Fruit fly (Drosophila melanogaster) whole organism, embryonic: ENCODE results near the gene CG11986.

Source experiments
- Abd-B ChIP-seq: fragments of 200-800 bp; sonication (Bioruptor generic); optimal IDR thresholded peaks from 2 replicates; lab custom pipeline; 2018; ENCODE audit warnings: missing biosample characterization, mild to moderate bottlenecking, missing genetic modification characterization, moderate library complexity
- Bteb2 ChIP-seq: fragments of 200-800 bp; sonication (Bioruptor generic); optimal IDR thresholded peaks from 2 replicates; lab custom pipeline; 2016; ENCODE audit warnings: missing biosample characterization, missing genetic modification characterization
- C15 ChIP-seq: fragments of 200-800 bp; sonication (Bioruptor generic); IDR thresholded peaks from 3 replicates; pipeline ENCODE4 v1.3.6; 2022; ENCODE audit warnings: missing biosample characterization, missing genetic modification characterization
- CG1024 ChIP-seq: fragments of 200-800 bp; sonication (Bioruptor generic); IDR thresholded peaks from 2 replicates; pipeline ENCODE4 v1.3.6; 2022; ENCODE audit warnings: missing biosample characterization, missing genetic modification characterization
- CG10431 ChIP-seq: fragments of 200-800 bp; sonication (Bioruptor generic); optimal IDR thresholded peaks from 3 replicates; lab custom pipeline; 2018; ENCODE audit warnings: missing biosample characterization, mild to moderate bottlenecking, missing genetic modification characterization
- CG11456 ChIP-seq: fragments of 200-800 bp; sonication (Bioruptor generic); IDR thresholded peaks from 3 replicates; pipeline ENCODE4 v1.3.6; 2022; ENCODE audit warnings: missing biosample characterization, missing genetic modification characterization
- CG13894 ChIP-seq: fragments of 200-800 bp; sonication (Bioruptor generic); optimal IDR thresholded peaks from 3 replicates; lab custom pipeline; 2018; ENCODE audit warnings: missing biosample characterization, mild to moderate bottlenecking, missing genetic modification characterization, moderate library complexity
- CG15073 ChIP-seq: fragments of 200-800 bp; sonication (Bioruptor generic); optimal IDR thresholded peaks from 2 replicates; lab custom pipeline; 2016; ENCODE audit warnings: missing biosample characterization, missing genetic modification characterization
- CG18476 ChIP-seq: fragments of 200-800 bp; sonication (Bioruptor generic); optimal IDR thresholded peaks from 2 replicates; lab custom pipeline; 2016; ENCODE audit warnings: missing biosample characterization, mild to moderate bottlenecking, missing genetic modification characterization
- CG3838 ChIP-seq: fragments of 200-800 bp; sonication (Bioruptor generic); optimal IDR thresholded peaks from 3 replicates; lab custom pipeline; 2016; ENCODE audit warnings: missing biosample characterization, missing genetic modification characterization
- CG3847 ChIP-seq: fragments of 200-800 bp; sonication (Bioruptor generic); IDR thresholded peaks from 2 replicates; pipeline ENCODE4 v1.3.6; 2022; ENCODE audit warnings: missing biosample characterization, missing genetic modification characterization
- CG4424 ChIP-seq: fragments of 200-800 bp; sonication (Bioruptor generic); optimal IDR thresholded peaks from 3 replicates; lab custom pipeline; 2016; ENCODE audit warnings: missing biosample characterization, missing genetic modification characterization
- CG5180 ChIP-seq: fragments of 200-800 bp; sonication (Bioruptor generic); optimal IDR thresholded peaks from 3 replicates; lab custom pipeline; 2017; ENCODE audit warnings: missing biosample characterization, missing genetic modification characterization, mild to moderate bottlenecking, moderate library complexity, missing genetic modification reagents
- CG6654 ChIP-seq: fragments of 200-800 bp; sonication (Bioruptor generic); optimal IDR thresholded peaks from 2 replicates; lab custom pipeline; 2017; ENCODE audit warnings: missing biosample characterization, mild to moderate bottlenecking, missing genetic modification characterization
- CG6765 ChIP-seq: fragments of 200-800 bp; sonication (Bioruptor generic); optimal IDR thresholded peaks from 3 replicates; lab custom pipeline; 2017; ENCODE audit warnings: missing biosample characterization, mild to moderate bottlenecking, missing genetic modification characterization
- CG6813 ChIP-seq: fragments of 200-800 bp; sonication (Bioruptor generic); optimal IDR thresholded peaks from 2 replicates; lab custom pipeline; 2017; ENCODE audit warnings: missing biosample characterization, missing genetic modification characterization, mild to moderate bottlenecking, moderate library complexity, missing genetic modification reagents
- CG8290 ChIP-seq, 3 experiments: fragments of 200-800 bp; sonication (Bioruptor generic); optimal IDR thresholded peaks; 2 replicates each; lab custom pipeline; 2016 to 2019; ENCODE audit warnings: missing biosample characterization in 3 of 3, missing genetic modification characterization in 3 of 3, mild to moderate bottlenecking in 2 of 3, moderate library complexity in 1 of 3
- CG9797 ChIP-seq: fragments of 200-800 bp; sonication (Bioruptor generic); optimal IDR thresholded peaks from 3 replicates; lab custom pipeline; 2018; ENCODE audit warnings: missing biosample characterization, mild to moderate bottlenecking, missing genetic modification characterization
- CHES-1-like ChIP-seq: fragments of 200-800 bp; sonication (Bioruptor generic); optimal IDR thresholded peaks from 2 replicates; lab custom pipeline; 2016; ENCODE audit warnings: missing biosample characterization, missing genetic modification characterization
- Dip2 ChIP-seq: fragments of 200-800 bp; sonication (Bioruptor generic); IDR thresholded peaks from 2 replicates; pipeline ENCODE4 v1.3.6; 2022; ENCODE audit warnings: missing biosample characterization, missing genetic modification characterization
- Dip3 ChIP-seq: fragments of 200-800 bp; sonication (Bioruptor generic); optimal IDR thresholded peaks from 3 replicates; lab custom pipeline; 2016; ENCODE audit warnings: missing biosample characterization, missing genetic modification characterization
- Doc2 ChIP-seq: fragments of 200-800 bp; sonication (Bioruptor generic); IDR thresholded peaks from 2 replicates; pipeline ENCODE4 v1.3.6; 2022; ENCODE audit warnings: missing biosample characterization, missing genetic modification characterization
- Dp ChIP-seq: fragments of 200-800 bp; sonication (Bioruptor generic); optimal IDR thresholded peaks from 2 replicates; lab custom pipeline; 2018; ENCODE audit warnings: missing biosample characterization, mild to moderate bottlenecking, missing genetic modification characterization, moderate library complexity
- H15 ChIP-seq: fragments of 200-800 bp; sonication (Bioruptor generic); IDR thresholded peaks from 3 replicates; pipeline ENCODE4 v1.3.6; 2022; ENCODE audit warnings: missing biosample characterization, missing genetic modification characterization
- Hr3 ChIP-seq: fragments of 200-800 bp; sonication (Bioruptor generic); optimal IDR thresholded peaks from 3 replicates; lab custom pipeline; 2016; ENCODE audit warnings: missing biosample characterization, missing genetic modification characterization
- Hr78 ChIP-seq, 2 experiments: fragments of 200-800 bp in 1 of 2; fragments of >200 bp in 1 of 2; sonication (Bioruptor generic) in 1 of 2; optimal IDR thresholded peaks; 2 replicates each; lab custom pipeline; 2017 to 2019; ENCODE audit warnings: missing biosample characterization in 2 of 2, missing genetic modification characterization in 2 of 2, mild to moderate bottlenecking in 1 of 2, moderate library complexity in 1 of 2
- Myb ChIP-seq: fragments of 200-800 bp; sonication (Bioruptor generic); optimal IDR thresholded peaks from 2 replicates; lab custom pipeline; 2016; ENCODE audit warnings: missing biosample characterization, missing genetic modification characterization
- Nf-YC ChIP-seq: fragments of 200-800 bp; optimal IDR thresholded peaks from 3 replicates; lab custom pipeline; 2019; ENCODE audit warnings: missing biosample characterization, mild to moderate bottlenecking, missing genetic modification characterization, moderate library complexity
- Oli ChIP-seq: fragments of 200-800 bp; sonication (Bioruptor generic); optimal IDR thresholded peaks from 2 replicates; lab custom pipeline; 2018; ENCODE audit warnings: missing biosample characterization, mild to moderate bottlenecking, missing genetic modification characterization, moderate library complexity
- Opbp ChIP-seq: fragments of 200-800 bp; sonication (Bioruptor generic); IDR thresholded peaks from 3 replicates; pipeline ENCODE4 v1.3.6; 2022; ENCODE audit warnings: missing biosample characterization, missing genetic modification characterization; ENCODE audit not compliant: partially characterized antibody
- Side ChIP-seq: fragments of 200-800 bp; sonication (Bioruptor generic); optimal IDR thresholded peaks from 2 replicates; lab custom pipeline; 2016; ENCODE audit warnings: missing biosample characterization, missing genetic modification characterization
- Xrp1 ChIP-seq: fragments of 200-800 bp; sonication (Bioruptor generic); IDR thresholded peaks from 2 replicates; pipeline ENCODE4 v1.3.6; 2022; ENCODE audit warnings: missing biosample characterization, missing genetic modification characterization
- btn ChIP-seq: fragments of 200-800 bp; sonication (Bioruptor generic); optimal IDR thresholded peaks from 2 replicates; lab custom pipeline; 2016; ENCODE audit warnings: missing biosample characterization, missing genetic modification characterization
- cas ChIP-seq: fragments of 200-800 bp; sonication (Bioruptor generic); IDR thresholded peaks from 2 replicates; pipeline ENCODE4 v1.3.6; 2022; ENCODE audit warnings: missing biosample characterization, missing genetic modification characterization
- dmrt99B ChIP-seq: fragments of 200-800 bp; sonication (Bioruptor generic); optimal IDR thresholded peaks from 2 replicates; lab custom pipeline; 2018; ENCODE audit warnings: missing biosample characterization, mild to moderate bottlenecking, missing genetic modification characterization, moderate library complexity
- emc ChIP-seq: fragments of 200-800 bp; sonication (Bioruptor generic); optimal IDR thresholded peaks from 2 replicates; lab custom pipeline; 2016; ENCODE audit warnings: missing biosample characterization, missing genetic modification characterization
- ems ChIP-seq: fragments of 200-800 bp; sonication (Bioruptor generic); optimal IDR thresholded peaks from 3 replicates; lab custom pipeline; 2016; ENCODE audit warnings: missing biosample characterization, missing genetic modification characterization
- gem ChIP-seq: fragments of 200-800 bp; sonication (Bioruptor generic); optimal IDR thresholded peaks from 2 replicates; lab custom pipeline; 2019; ENCODE audit warnings: missing biosample characterization, mild to moderate bottlenecking, missing genetic modification characterization, moderate library complexity
- grau ChIP-seq: fragments of 200-800 bp; optimal IDR thresholded peaks from 3 replicates; lab custom pipeline; 2019; ENCODE audit warnings: missing biosample characterization, mild to moderate bottlenecking, missing genetic modification characterization, moderate library complexity
- lola ChIP-seq, 3 experiments: fragments of >200 bp in 2 of 3; fragments of 200-800 bp in 1 of 3; sonication (Bioruptor generic) in 1 of 3; optimal IDR thresholded peaks; 2 replicates each; lab custom pipeline; 2017 to 2019; ENCODE audit warnings: missing biosample characterization in 3 of 3, missing genetic modification characterization in 3 of 3, mild to moderate bottlenecking in 1 of 3, moderate library complexity in 1 of 3
- lov ChIP-seq, 2 experiments: fragments of 200-800 bp in 1 of 2; fragments of >200 bp in 1 of 2; sonication (Bioruptor generic) in 1 of 2; IDR thresholded peaks in 1 of 2; optimal IDR thresholded peaks in 1 of 2; 2 replicates in 1 of 2; 3 replicates in 1 of 2; pipeline versions ENCODE4 v1.3.6 to Lab custom; 2017 to 2022; ENCODE audit warnings: missing biosample characterization in 1 of 2, missing genetic modification characterization in 1 of 2
- mirr ChIP-seq: fragments of 200-800 bp; sonication (Bioruptor generic); optimal IDR thresholded peaks from 3 replicates; lab custom pipeline; 2018; ENCODE audit warnings: missing biosample characterization, mild to moderate bottlenecking, missing genetic modification characterization
- pb ChIP-seq: fragments of 200-800 bp; sonication (Bioruptor generic); optimal IDR thresholded peaks from 3 replicates; lab custom pipeline; 2016; ENCODE audit warnings: missing biosample characterization, missing genetic modification characterization
- phol ChIP-seq: fragments of 200-800 bp; sonication (Bioruptor generic); optimal IDR thresholded peaks from 3 replicates; lab custom pipeline; 2018; ENCODE audit warnings: missing biosample characterization, mild to moderate bottlenecking, missing genetic modification characterization, moderate library complexity
- sim ChIP-seq: fragments of 200-800 bp; sonication (Bioruptor generic); IDR thresholded peaks from 2 replicates; pipeline ENCODE4 v1.3.6; 2022; ENCODE audit warnings: missing biosample characterization, missing genetic modification characterization
- trem ChIP-seq: fragments of 200-800 bp; optimal IDR thresholded peaks from 3 replicates; lab custom pipeline; 2019; ENCODE audit warnings: missing biosample characterization, mild to moderate bottlenecking, missing genetic modification characterization, moderate library complexity
- twi ChIP-seq: fragments of 200-800 bp; optimal IDR thresholded peaks from 2 replicates; lab custom pipeline; 2019; ENCODE audit warnings: missing biosample characterization, mild to moderate bottlenecking, missing genetic modification characterization, moderate library complexity
- usp ChIP-seq: fragments of >200 bp; optimal IDR thresholded peaks from 2 replicates; lab custom pipeline; 2017; ENCODE audit warnings: missing biosample characterization, missing genetic modification characterization
- zfh1 ChIP-seq: fragments of 200-800 bp; sonication (Bioruptor generic); IDR thresholded peaks from 3 replicates; pipeline ENCODE4 v1.3.6; 2022; ENCODE audit warnings: missing biosample characterization, missing genetic modification characterization
- zfh2 ChIP-seq: fragments of 200-800 bp; sonication (Bioruptor generic); optimal IDR thresholded peaks from 2 replicates; lab custom pipeline; 2016; ENCODE audit warnings: missing biosample characterization, missing genetic modification characterization

CG11986 gene

DNA sequence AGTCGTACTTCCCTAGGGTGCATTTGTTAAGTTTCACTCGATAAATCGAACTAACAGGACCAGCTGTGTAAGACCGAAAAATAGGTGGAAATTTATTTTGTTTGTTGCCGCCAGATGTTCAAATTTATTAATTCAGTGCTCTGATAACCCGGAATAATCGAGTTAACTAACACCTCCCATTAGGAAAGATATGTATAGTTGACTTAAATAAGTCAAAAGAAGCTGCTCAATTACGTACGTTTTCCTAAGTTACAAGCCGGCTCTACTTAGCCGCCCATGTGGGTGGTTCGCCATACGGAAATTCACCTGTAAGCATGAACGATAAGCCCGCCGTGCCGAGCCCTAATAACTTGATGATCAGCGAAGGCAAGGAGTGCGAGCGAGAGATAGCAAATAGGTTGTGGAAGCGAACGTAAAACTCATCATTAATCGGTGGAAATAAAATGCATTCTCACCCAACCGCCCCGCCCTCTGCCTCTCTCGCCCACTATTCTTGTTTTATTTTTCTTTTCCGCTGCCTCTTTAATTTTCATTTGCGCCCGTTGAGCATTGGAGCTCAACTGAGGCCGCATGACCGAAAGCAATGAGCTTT is 38.7 kb downstream of the CG11986 start (continued):
- TF ChIP-seq zfh2 (GFP tag; lab: Kevin White, UChicago) (peak; percentile 57), Myb (GFP tag; lab: Kevin White, UChicago) (peak; percentile 57), Hr78 (GFP tag; optimal IDR thresholded peaks at IDR 0.05; lab: Kevin White, UChicago) (no peak), ems (no peak), gem (peak; percentile 67), grau (tag; lab: Kevin White, UChicago) (peak; percentile 96), Bteb2 (GFP tag; lab: Kevin White, UChicago) (no peak), CG4424 (no peak), sim (GFP tag; lab: Robert Waterston, UW) (no peak), phol (tag; lab: Kevin White, UChicago) (peak; percentile 61), CG9797 (GFP tag; lab: Kevin White, UChicago) (no peak), pb (GFP tag; lab: Kevin White, UChicago) (no peak), CG10431 (GFP tag; lab: Kevin White, UChicago) (peak; percentile 4), Dp (GFP tag; lab: Kevin White, UChicago) (no peak), CHES-1-like (no peak), CG3838 (no peak), emc (no peak), C15 (GFP tag; lab: Robert Waterston, UW) (no peak), Xrp1 (GFP tag; lab: Robert Waterston, UW) (no peak), CG13894 (tag; lab: Kevin White, UChicago) (no peak), H15 (GFP tag; lab: Robert Waterston, UW) (no peak), Hr3 (GFP tag; lab: Kevin White, UChicago) (peak; percentile 45), CG1024 (GFP tag; lab: Robert Waterston, UW) (no peak), mirr (GFP tag; lab: Kevin White, UChicago) (no peak), Side (GFP tag; lab: Kevin White, UChicago) (no peak), CG8290 (GFP tag; optimal IDR thresholded peaks at IDR 0.05; lab: Kevin White, UChicago) (no peak), CG8290 (tag; optimal IDR thresholded peaks at IDR 0.05; lab: Kevin White, UChicago) (peak in 1 of 2 experiments; percentile 21), lola (GFP tag; optimal IDR thresholded peaks at IDR 0.05; lab: Kevin White, UChicago) (peak in 1 of 3 experiments; percentile 26), CG6765 (GFP tag; lab: Kevin White, UChicago) (peak; percentile 45), dmrt99B (tag; lab: Kevin White, UChicago) (peak; percentile 76), lov (optimal IDR thresholded peaks at IDR 0.05; lab: Kevin White, UChicago) (no peak), lov (GFP tag; IDR thresholded peaks at IDR 0.05; lab: Robert Waterston, UW) (no peak), trem (tag; lab: Kevin White, UChicago) (no peak), Doc2 (no peak), CG3847 (GFP tag; lab: Robert Waterston, UW) (no peak), btn (no peak), twi (tag; lab: Kevin White, UChicago) (peak; percentile 11), CG15073 (GFP tag; lab: Kevin White, UChicago) (no peak), Abd-B (GFP tag; lab: Kevin White, UChicago) (no peak), usp (GFP tag; lab: Kevin White, UChicago) (no peak), zfh1 (no peak), CG6813 (GFP tag; lab: Kevin White, UChicago) (no peak), Dip2 (GFP tag; lab: Robert Waterston, UW) (no peak), CG18476 (GFP tag; lab: Kevin White, UChicago) (no peak), CG11456 (GFP tag; lab: Robert Waterston, UW) (no peak), Nf-YC (tag; lab: Kevin White, UChicago) (no peak), CG5180 (GFP tag; lab: Kevin White, UChicago) (peak; percentile 55), Dip3 (peak; percentile 63), CG6654 (GFP tag; lab: Kevin White, UChicago) (no peak), Oli (tag; lab: Kevin White, UChicago) (peak; percentile 67), Opbp (GFP tag; lab: Robert Waterston, UW) (no peak), cas (GFP tag; lab: Robert Waterston, UW) (no peak)
